Fruit fly (Drosophila melanogaster): ENCODE measurements around the gene CG43336.

DNA sequence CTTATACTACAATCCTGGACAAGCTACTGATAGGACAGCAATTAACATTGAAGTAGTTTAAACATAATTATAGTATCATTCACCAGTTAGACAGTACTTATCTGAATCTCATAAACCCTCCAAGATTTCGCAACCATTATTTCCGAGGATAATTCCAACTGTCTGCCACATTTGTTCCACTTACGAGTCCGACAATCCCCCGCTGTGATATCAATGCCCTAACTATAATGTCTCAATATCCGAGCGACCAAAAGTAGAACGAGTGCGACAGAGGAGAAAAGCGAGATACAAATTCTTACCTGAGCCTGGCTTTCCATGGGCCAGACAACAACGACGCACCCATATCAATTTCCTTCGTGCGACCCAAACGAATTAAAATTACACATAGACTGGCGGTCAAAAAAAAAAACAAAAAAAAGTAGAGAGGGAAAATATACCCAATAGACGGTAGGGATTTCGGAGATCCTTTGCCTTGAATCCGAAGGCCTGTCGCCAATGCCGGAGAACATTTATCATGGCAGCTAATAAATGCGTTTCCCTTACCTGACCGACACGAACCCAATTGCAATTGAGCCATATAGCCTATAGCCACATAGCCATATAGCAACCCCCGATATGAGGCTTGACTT, 32.0 kb downstream of the CG43336 start:
- no peak for TF ChIP-seq insv (optimal IDR thresholded peaks at IDR 0.05)
- TF ChIP-seq Sin3A (optimal IDR thresholded peaks at IDR 0.05) = no peak
- no peak for TF ChIP-seq psq (optimal IDR thresholded peaks at IDR 0.05)

Measured in Kc167 (cell line).